Worm (Caenorhabditis elegans) whole organism, L4 larva: ENCODE results near the gene molo-1.

ENCODE experiments used
- ama-1 ChIP-seq: fragments of 150-350 bp; optimal IDR thresholded peaks from 2 replicates; lab custom pipeline; 2014; ENCODE audit warnings: inconsistent platforms, mixed read lengths
- fos-1 ChIP-seq: fragments of 150-350 bp; optimal IDR thresholded peaks from 2 replicates; lab custom pipeline; 2014; ENCODE audit warnings: missing biosample characterization, missing genetic modification characterization
- skn-1 ChIP-seq: fragments of 150-350 bp; optimal IDR thresholded peaks from 2 replicates; lab custom pipeline; 2014; ENCODE audit warnings: missing biosample characterization, missing genetic modification characterization
- zip-2 ChIP-seq: fragments of 150-350 bp; optimal IDR thresholded peaks from 2 replicates; lab custom pipeline; 2014; ENCODE audit warnings: missing biosample characterization, missing genetic modification characterization

ce11 chrIII:5541777-5542176 is 32.0 kb upstream of the molo-1 start:
- TF ChIP-seq fos-1 (tag; lab: Kevin White, UChicago) (no peak), zip-2 (tag; lab: Kevin White, UChicago) (no peak), skn-1 (tag; lab: Kevin White, UChicago) (no peak), ama-1 (lab: Kevin White, UChicago) (no peak)
